Worm (Caenorhabditis elegans) whole organism, young adult: ENCODE data around the gene T05B4.8.

Source experiments
- B0019.2 ChIP-seq: fragments of 200-800 bp; sonication (Bioruptor generic); conservative IDR thresholded peaks from 2 replicates; pipeline ENCODE4 v1.3.6; 2022; ENCODE audit warnings: missing genetic modification reagents, missing genetic modification characterization, missing compliant biosample characterization
- B0261.1 ChIP-seq: sonication (generic microtip); optimal IDR thresholded peaks from 2 replicates; lab custom pipeline; 2016; ENCODE audit warnings: mild to moderate bottlenecking, missing genetic modification characterization, moderate library complexity, missing compliant biosample characterization
- F22D6.2 ChIP-seq: sonication (generic microtip); optimal IDR thresholded peaks from 2 replicates; lab custom pipeline; 2016; ENCODE audit warnings: mild to moderate bottlenecking, missing genetic modification characterization, missing compliant biosample characterization
- F23B12.7 ChIP-seq: sonication (generic microtip); optimal IDR thresholded peaks from 2 replicates; lab custom pipeline; 2017; ENCODE audit warnings: missing genetic modification characterization, mild to moderate bottlenecking, missing compliant biosample characterization, antibody characterized with exemption, moderate library complexity; ENCODE audit not compliant: insufficient read depth
- F39B2.1 ChIP-seq: fragments of 200-800 bp; sonication (Bioruptor generic); IDR thresholded peaks from 2 replicates; pipeline ENCODE4 v1.3.6; 2022; ENCODE audit warnings: missing genetic modification reagents, missing genetic modification characterization, missing compliant biosample characterization
- F49E8.2 ChIP-seq: sonication (generic microtip); optimal IDR thresholded peaks from 3 replicates; lab custom pipeline; 2017; ENCODE audit warnings: missing genetic modification characterization, mild to moderate bottlenecking, missing compliant biosample characterization, antibody characterized with exemption, moderate library complexity; ENCODE audit not compliant: insufficient read depth
- K11D2.4 ChIP-seq: fragments of 200-800 bp; sonication (Bioruptor generic); IDR thresholded peaks from 2 replicates; pipeline ENCODE4 v1.3.6; 2022; ENCODE audit warnings: missing genetic modification reagents, missing genetic modification characterization, missing compliant biosample characterization
- K12H6.12 ChIP-seq: fragments of 200-800 bp; sonication (Bioruptor generic); optimal IDR thresholded peaks from 2 replicates; lab custom pipeline; 2018; ENCODE audit warnings: mild to moderate bottlenecking, missing genetic modification characterization, missing compliant biosample characterization
- T07F8.4 ChIP-seq: sonication (generic microtip); optimal IDR thresholded peaks from 2 replicates; lab custom pipeline; 2016; ENCODE audit warnings: mild to moderate bottlenecking, missing genetic modification characterization, moderate library complexity, missing compliant biosample characterization
- Y53G8AR.9 ChIP-seq: fragments of 200-800 bp; sonication (Bioruptor generic); conservative IDR thresholded peaks from 2 replicates; pipeline ENCODE4 v1.3.6; 2022; ENCODE audit warnings: missing genetic modification reagents, missing genetic modification characterization, missing compliant biosample characterization
- Y56A3A.18 ChIP-seq: fragments of 200-800 bp; sonication (Bioruptor generic); IDR thresholded peaks from 2 replicates; pipeline ENCODE4 v1.3.6; 2022; ENCODE audit warnings: missing genetic modification reagents, missing genetic modification characterization, missing compliant biosample characterization
- Y67H2A.10 ChIP-seq: fragments of 200-800 bp; sonication (Bioruptor generic); conservative IDR thresholded peaks from 2 replicates; pipeline ENCODE4 v1.3.6; 2022; ENCODE audit warnings: missing genetic modification reagents, missing genetic modification characterization, missing compliant biosample characterization
- aptf-3 ChIP-seq: fragments of 200-800 bp; sonication (Bioruptor generic); IDR thresholded peaks from 2 replicates; pipeline ENCODE4 v1.3.6; 2022; ENCODE audit warnings: missing genetic modification characterization, missing compliant biosample characterization
- atf-7 ChIP-seq: sonication (generic microtip); optimal IDR thresholded peaks from 2 replicates; lab custom pipeline; 2017; ENCODE audit warnings: mild to moderate bottlenecking, missing genetic modification characterization, missing compliant biosample characterization
- athp-1 ChIP-seq: sonication (generic microtip); optimal IDR thresholded peaks from 2 replicates; lab custom pipeline; 2017; ENCODE audit warnings: mild to moderate bottlenecking, missing genetic modification characterization, missing compliant biosample characterization
- attf-3 ChIP-seq: fragments of 200-800 bp; sonication (Bioruptor generic); conservative IDR thresholded peaks from 2 replicates; pipeline ENCODE4 v1.3.6; 2022; ENCODE audit warnings: missing genetic modification reagents, missing genetic modification characterization, missing compliant biosample characterization
- attf-5 ChIP-seq: fragments of 200-800 bp; sonication (Bioruptor generic); optimal IDR thresholded peaks from 2 replicates; lab custom pipeline; 2018; ENCODE audit warnings: mild to moderate bottlenecking, missing genetic modification characterization, missing compliant biosample characterization
- bed-1 ChIP-seq: fragments of 200-800 bp; sonication (Bioruptor generic); IDR thresholded peaks from 2 replicates; pipeline ENCODE4 v1.3.6; 2022; ENCODE audit warnings: missing genetic modification reagents, missing genetic modification characterization, missing compliant biosample characterization
- cebp-2 ChIP-seq: fragments of 200-800 bp; sonication (Bioruptor generic); IDR thresholded peaks from 2 replicates; pipeline ENCODE4 v1.3.6; 2022; ENCODE audit warnings: missing genetic modification characterization, missing compliant biosample characterization
- ceh-27 ChIP-seq: fragments of 200-800 bp; sonication (Bioruptor generic); optimal IDR thresholded peaks from 2 replicates; lab custom pipeline; 2018; ENCODE audit warnings: mild to moderate bottlenecking, missing genetic modification characterization, moderate library complexity, missing compliant biosample characterization
- chd-7 ChIP-seq: sonication (generic microtip); optimal IDR thresholded peaks from 2 replicates; lab custom pipeline; 2016; ENCODE audit warnings: mild to moderate bottlenecking, missing genetic modification characterization, moderate library complexity, missing compliant biosample characterization
- dpff-1 ChIP-seq: sonication (generic microtip); optimal IDR thresholded peaks from 2 replicates; lab custom pipeline; 2017; ENCODE audit warnings: mild to moderate bottlenecking, missing genetic modification characterization, missing compliant biosample characterization
- egl-18 ChIP-seq: fragments of 200-800 bp; sonication (Bioruptor generic); IDR thresholded peaks from 2 replicates; pipeline ENCODE4 v1.3.6; 2022; ENCODE audit warnings: missing genetic modification reagents, missing genetic modification characterization, missing compliant biosample characterization
- him-1 ChIP-seq: sonication (generic microtip); optimal IDR thresholded peaks from 2 replicates; lab custom pipeline; 2016; ENCODE audit warnings: missing genotype, missing genetic modification reagents, missing genetic modification characterization, missing compliant biosample characterization
- hsf-1 ChIP-seq: fragments of 200-800 bp; sonication (Bioruptor generic); IDR thresholded peaks from 2 replicates; pipeline ENCODE4 v1.3.6; 2022; ENCODE audit warnings: missing genetic modification reagents, missing genetic modification characterization, missing compliant biosample characterization
- lin-54 ChIP-seq: fragments of 200-800 bp; sonication (Bioruptor generic); optimal IDR thresholded peaks from 2 replicates; lab custom pipeline; 2018; ENCODE audit warnings: mild to moderate bottlenecking, missing genetic modification characterization, missing compliant biosample characterization
- lir-1 ChIP-seq: fragments of 200-800 bp; sonication (Bioruptor generic); conservative IDR thresholded peaks from 2 replicates; pipeline ENCODE4 v1.3.6; 2022; ENCODE audit warnings: missing genetic modification reagents, missing genetic modification characterization, missing compliant biosample characterization
- lsl-1 ChIP-seq: fragments of 200-800 bp; sonication (Bioruptor generic); optimal IDR thresholded peaks from 2 replicates; lab custom pipeline; 2018; ENCODE audit warnings: mild to moderate bottlenecking, missing genetic modification characterization, moderate library complexity, missing compliant biosample characterization
- lsy-27 ChIP-seq: sonication (generic microtip); optimal IDR thresholded peaks from 2 replicates; lab custom pipeline; 2017; ENCODE audit warnings: missing genetic modification characterization, mild to moderate bottlenecking, missing compliant biosample characterization, antibody characterized with exemption, missing genotype, borderline replicate concordance; ENCODE audit not compliant: insufficient read depth
- madf-10 ChIP-seq: sonication (generic microtip); optimal IDR thresholded peaks from 2 replicates; lab custom pipeline; 2016; ENCODE audit warnings: mild to moderate bottlenecking, missing genetic modification characterization, missing compliant biosample characterization
- madf-6 ChIP-seq: fragments of 200-800 bp; sonication (Bioruptor generic); IDR thresholded peaks from 2 replicates; pipeline ENCODE4 v1.3.6; 2022; ENCODE audit warnings: missing genetic modification reagents, missing genetic modification characterization, missing compliant biosample characterization
- nfya-1 ChIP-seq: sonication (generic microtip); optimal IDR thresholded peaks from 2 replicates; lab custom pipeline; 2017; ENCODE audit warnings: antibody characterized with exemption, missing compliant biosample characterization, missing genetic modification characterization, borderline replicate concordance; ENCODE audit not compliant: insufficient read depth
- nfya-2 ChIP-seq: fragments of 200-800 bp; sonication (Bioruptor generic); IDR thresholded peaks from 2 replicates; pipeline ENCODE4 v1.3.6; 2022; ENCODE audit warnings: missing genetic modification reagents, missing genetic modification characterization, missing compliant biosample characterization
- nhr-120 ChIP-seq: fragments of 200-800 bp; sonication (Bioruptor generic); IDR thresholded peaks from 2 replicates; pipeline ENCODE4 v1.3.6; 2022; ENCODE audit warnings: missing genetic modification characterization, missing compliant biosample characterization
- nhr-179 ChIP-seq: sonication (generic microtip); optimal IDR thresholded peaks from 2 replicates; lab custom pipeline; 2016; ENCODE audit warnings: mild to moderate bottlenecking, missing genetic modification characterization, missing compliant biosample characterization
- rec-8 ChIP-seq, 2 experiments: sonication (generic microtip); optimal IDR thresholded peaks; 2 replicates each; lab custom pipeline; 2016; ENCODE audit warnings: mild to moderate bottlenecking in 2 of 2, missing genetic modification characterization in 2 of 2, missing genetic modification reagents in 2 of 2, missing genotype in 2 of 2, missing biosample characterization in 1 of 2, missing compliant biosample characterization in 1 of 2, moderate library complexity in 1 of 2
- rpc-1 ChIP-seq, 2 experiments: fragments of 150-350 bp in 1 of 2; sonication (generic microtip) in 1 of 2; optimal IDR thresholded peaks; 2 replicates each; lab custom pipeline; 2014 to 2018; ENCODE audit warnings: missing biosample characterization in 1 of 2, missing genetic modification characterization in 1 of 2, missing genetic modification reagents in 1 of 2, missing genotype in 1 of 2
- sdz-38 ChIP-seq: sonication (generic microtip); optimal IDR thresholded peaks from 2 replicates; lab custom pipeline; 2016; ENCODE audit warnings: missing genotype, missing genetic modification characterization, missing compliant biosample characterization
- sea-2 ChIP-seq: fragments of 200-800 bp; sonication (Bioruptor generic); IDR thresholded peaks from 2 replicates; pipeline ENCODE4 v1.3.6; 2022; ENCODE audit warnings: missing genetic modification characterization, missing compliant biosample characterization
- snpc-1.3 ChIP-seq: sonication (generic microtip); optimal IDR thresholded peaks from 2 replicates; lab custom pipeline; 2017; ENCODE audit warnings: missing genetic modification characterization, mild to moderate bottlenecking, missing compliant biosample characterization, antibody characterized with exemption, moderate library complexity, missing genotype, missing genetic modification reagents; ENCODE audit not compliant: insufficient read depth
- xnd-1 ChIP-seq: sonication (generic microtip); optimal IDR thresholded peaks from 2 replicates; lab custom pipeline; 2016; ENCODE audit warnings: missing genotype, missing genetic modification reagents, missing genetic modification characterization, missing compliant biosample characterization
- zfh-2 ChIP-seq: fragments of 200-800 bp; sonication (Bioruptor generic); conservative IDR thresholded peaks from 2 replicates; pipeline ENCODE4 v1.3.6; 2022; ENCODE audit warnings: missing genetic modification reagents, missing genetic modification characterization, missing compliant biosample characterization
- ztf-18 ChIP-seq: sonication (generic microtip); optimal IDR thresholded peaks from 2 replicates; lab custom pipeline; 2016; ENCODE audit warnings: missing genotype, mild to moderate bottlenecking, missing genetic modification characterization, missing compliant biosample characterization

The T05B4.8 gene

DNA sequence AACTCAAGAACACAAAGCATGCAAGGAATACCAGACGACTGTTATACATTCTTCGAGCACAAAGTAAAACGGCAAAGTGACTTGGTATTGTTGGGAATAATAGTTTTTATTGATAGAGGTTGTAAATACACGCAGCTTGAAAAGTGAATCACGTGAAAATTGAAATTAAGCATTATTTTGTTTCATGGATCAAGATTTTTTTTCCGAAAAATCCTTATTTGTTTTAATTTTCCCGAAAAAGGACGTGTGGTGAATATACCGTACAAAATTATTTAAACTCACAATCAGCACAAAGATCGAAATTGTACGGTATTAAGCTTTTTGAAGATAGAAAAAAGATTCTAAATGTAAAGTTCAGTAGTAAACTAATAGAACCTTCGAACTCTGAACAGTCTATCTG lies 6.1 kb downstream of the T05B4.8 start, which contains the start of gene clc-18:
Gene clc-18, minus strand, starts transcription at position 101 of the 400 bp plus-strand sequence.
- TF ChIP-seq attf-5 (GFP tag; lab: Kevin White, UChicago): no peak
- no peak for TF ChIP-seq hsf-1 (GFP tag; lab: Robert Waterston, UW)
- TF ChIP-seq F22D6.2 (tag; lab: Kevin White, UChicago): no peak
- no peak for TF ChIP-seq nfya-2 (GFP tag; lab: Robert Waterston, UW)
- TF ChIP-seq aptf-3 (GFP tag; lab: Robert Waterston, UW): no peak
- TF ChIP-seq K12H6.12: no peak
- TF ChIP-seq dpff-1 (tag; lab: Kevin White, UChicago): no peak
- no peak for TF ChIP-seq rec-8 (tag; optimal IDR thresholded peaks at IDR 0.05; lab: Kevin White, UChicago)
- TF ChIP-seq lsl-1 (GFP tag; lab: Kevin White, UChicago): no peak
- TF ChIP-seq lsy-27 (tag; lab: Kevin White, UChicago): no peak
- no peak for TF ChIP-seq K11D2.4 (GFP tag; lab: Robert Waterston, UW)
- TF ChIP-seq B0261.1 (tag; lab: Kevin White, UChicago): no peak

DNA sequence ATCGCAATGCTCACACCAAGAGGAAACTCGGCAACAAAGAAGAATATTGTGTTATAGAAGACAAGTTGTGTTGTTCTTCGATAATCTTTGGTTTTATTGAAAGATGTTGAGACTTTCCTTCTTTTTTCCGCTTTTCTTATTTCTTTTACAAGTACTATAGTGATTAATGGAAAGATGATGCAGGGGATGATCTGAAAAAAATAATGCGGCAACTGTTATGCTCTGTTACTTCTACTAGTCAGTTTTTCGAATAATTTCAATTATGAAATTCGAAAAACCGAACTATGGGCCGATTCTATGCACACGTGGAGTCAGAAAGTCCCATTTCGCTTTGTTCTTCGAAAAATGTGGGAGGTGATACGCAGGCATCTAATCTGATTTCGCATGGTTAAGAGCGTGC lies 9.3 kb downstream of the T05B4.8 start:
- TF ChIP-seq nhr-120 (no peak), him-1 (no peak), cebp-2 (no peak), B0019.2 (GFP tag; lab: Robert Waterston, UW) (no peak), atf-7 (tag; lab: Kevin White, UChicago) (no peak), Y67H2A.10 (GFP tag; lab: Robert Waterston, UW) (no peak), Y53G8AR.9 (GFP tag; lab: Robert Waterston, UW) (no peak)

DNA sequence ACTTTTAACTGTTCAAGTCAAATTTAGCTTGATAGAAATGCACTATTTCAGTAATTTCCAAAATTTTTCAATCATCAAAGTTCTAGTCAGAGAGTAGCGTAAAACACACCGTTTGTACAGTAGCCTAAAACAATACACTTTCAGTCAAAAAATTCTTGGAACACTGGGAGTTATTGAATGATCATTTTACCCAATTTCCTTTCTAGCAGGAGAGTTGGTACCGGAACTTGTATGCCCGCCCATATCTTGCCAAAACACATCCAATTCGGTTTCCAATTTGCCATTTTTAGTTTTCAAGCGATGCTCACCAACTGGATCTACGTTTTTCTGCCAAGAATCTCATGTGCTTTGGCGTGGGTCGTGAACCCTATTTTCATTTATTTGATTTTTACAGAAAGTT lies 11.7 kb downstream of the T05B4.8 start, which contains the start of gene srj-39:
Gene srj-39, plus strand, starts transcription at position 301 of the 400 bp plus-strand sequence.
- TF ChIP-seq lsy-27 (tag; lab: Kevin White, UChicago) (no peak), egl-18 (GFP tag; lab: Robert Waterston, UW) (no peak), ceh-27 (GFP tag; lab: Kevin White, UChicago) (no peak), B0019.2 (GFP tag; lab: Robert Waterston, UW) (no peak), bed-1 (GFP tag; lab: Robert Waterston, UW) (no peak), sea-2 (GFP tag; lab: Robert Waterston, UW) (no peak), xnd-1 (tag; lab: Kevin White, UChicago) (no peak), chd-7 (tag; lab: Kevin White, UChicago) (no peak), nhr-179 (tag; lab: Kevin White, UChicago) (no peak), madf-10 (no peak), nfya-2 (GFP tag; lab: Robert Waterston, UW) (no peak), lir-1 (GFP tag; lab: Robert Waterston, UW) (no peak), T07F8.4 (tag; lab: Kevin White, UChicago) (no peak), F23B12.7 (tag; lab: Kevin White, UChicago) (no peak), F49E8.2 (no peak), madf-6 (no peak), nfya-1 (no peak)

DNA sequence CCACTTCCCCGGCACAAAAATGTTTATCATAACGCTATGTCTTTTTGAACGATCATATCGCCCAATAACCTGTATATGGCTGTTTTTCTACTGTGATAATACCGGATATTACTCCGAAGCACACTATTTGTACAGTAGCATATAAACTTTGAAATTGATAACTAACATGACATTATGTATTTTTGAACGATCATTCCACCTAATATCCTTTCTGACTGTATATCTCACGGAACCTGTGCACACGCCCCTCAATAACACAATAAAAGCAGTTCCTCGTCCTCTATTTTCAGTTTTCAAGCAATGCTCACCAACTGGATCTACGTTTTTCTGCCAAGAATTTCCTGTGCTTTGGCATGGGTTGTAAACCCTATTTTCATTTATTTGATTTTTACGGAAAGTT lies 14.4 kb downstream of the T05B4.8 start, which contains the start of gene srj-40:
Gene srj-40, plus strand, starts transcription at position 301 of the 400 bp plus-strand sequence.
- TF ChIP-seq F39B2.1: no peak
- no peak for TF ChIP-seq zfh-2 (GFP tag; lab: Robert Waterston, UW)
- no peak for TF ChIP-seq Y56A3A.18 (GFP tag; lab: Robert Waterston, UW)
- no peak for TF ChIP-seq attf-3 (GFP tag; lab: Robert Waterston, UW)
- no peak for TF ChIP-seq ztf-18 (tag; lab: Kevin White, UChicago)
- TF ChIP-seq B0261.1 (tag; lab: Kevin White, UChicago): no peak
- TF ChIP-seq F23B12.7 (tag; lab: Kevin White, UChicago): no peak
- TF ChIP-seq sdz-38 (tag; lab: Kevin White, UChicago): no peak
- no peak for TF ChIP-seq athp-1 (tag; lab: Kevin White, UChicago)
- no peak for TF ChIP-seq dpff-1 (tag; lab: Kevin White, UChicago)
- TF ChIP-seq snpc-1.3 (tag; lab: Kevin White, UChicago): no peak
- TF ChIP-seq lin-54 (GFP tag; lab: Kevin White, UChicago): no peak
- TF ChIP-seq rpc-1 (optimal IDR thresholded peaks at IDR 0.05; lab: Kevin White, UChicago): no peak
- no peak for TF ChIP-seq rpc-1 (tag; optimal IDR thresholded peaks at IDR 0.05; lab: Kevin White, UChicago)
